Fruit fly (Drosophila melanogaster) whole organism, prepupa: ENCODE data around the gene CG10589.

Source experiments
- CG10631 ChIP-seq: fragments of 200-800 bp; sonication (Bioruptor generic); optimal IDR thresholded peaks from 2 replicates; lab custom pipeline; 2016; ENCODE audit warnings: missing biosample characterization, missing genetic modification characterization
- CG11294 ChIP-seq: fragments of 200-800 bp; sonication (Bioruptor generic); IDR thresholded peaks from 2 replicates; pipeline ENCODE4 v1.3.6; 2022; ENCODE audit warnings: missing biosample characterization, missing genetic modification characterization
- CG11762 ChIP-seq: fragments of 200-800 bp; sonication (Bioruptor generic); optimal IDR thresholded peaks from 3 replicates; lab custom pipeline; 2016; ENCODE audit warnings: missing biosample characterization, missing genetic modification characterization; ENCODE audit not compliant: insufficient read depth
- CG11902 ChIP-seq: fragments of 200-800 bp; sonication (Bioruptor generic); optimal IDR thresholded peaks from 3 replicates; lab custom pipeline; 2016; ENCODE audit warnings: missing biosample characterization, missing genetic modification characterization
- CG15336 ChIP-seq: fragments of 200-800 bp; sonication (Bioruptor generic); IDR thresholded peaks from 2 replicates; pipeline ENCODE4 v1.3.6; 2022; ENCODE audit warnings: missing biosample characterization, missing genetic modification characterization
- CG16779 ChIP-seq: fragments of 200-800 bp; sonication (Bioruptor generic); optimal IDR thresholded peaks from 3 replicates; lab custom pipeline; 2017; ENCODE audit warnings: missing biosample characterization, mild to moderate bottlenecking, missing genetic modification characterization
- CG31627 ChIP-seq: fragments of 200-800 bp; sonication (Bioruptor generic); optimal IDR thresholded peaks from 3 replicates; lab custom pipeline; 2016; ENCODE audit warnings: missing biosample characterization, missing genetic modification characterization
- CG32006 ChIP-seq: fragments of 200-800 bp; sonication (Bioruptor generic); optimal IDR thresholded peaks from 3 replicates; lab custom pipeline; 2017; ENCODE audit warnings: missing biosample characterization, mild to moderate bottlenecking, missing genetic modification characterization
- CG34406 ChIP-seq: fragments of 200-800 bp; sonication (Bioruptor generic); optimal IDR thresholded peaks from 3 replicates; lab custom pipeline; 2016; ENCODE audit warnings: missing biosample characterization, missing genetic modification characterization
- CG4318 ChIP-seq: fragments of 200-800 bp; sonication (Bioruptor generic); optimal IDR thresholded peaks from 3 replicates; lab custom pipeline; 2017; ENCODE audit warnings: missing biosample characterization, mild to moderate bottlenecking, missing genetic modification characterization
- CG6276 ChIP-seq: fragments of 200-800 bp; sonication (Bioruptor generic); optimal IDR thresholded peaks from 2 replicates; lab custom pipeline; 2017; ENCODE audit warnings: missing biosample characterization, mild to moderate bottlenecking, missing genetic modification characterization
- CG6792 ChIP-seq: fragments of 200-800 bp; sonication (Bioruptor generic); optimal IDR thresholded peaks from 3 replicates; lab custom pipeline; 2016; ENCODE audit warnings: missing biosample characterization, missing genetic modification characterization
- CG6808 ChIP-seq: fragments of 200-800 bp; sonication (Bioruptor generic); optimal IDR thresholded peaks from 3 replicates; lab custom pipeline; 2017; ENCODE audit warnings: missing biosample characterization, missing genetic modification characterization, mild to moderate bottlenecking, moderate library complexity, missing genetic modification reagents
- CG6854 ChIP-seq: fragments of 200-800 bp; sonication (Bioruptor generic); optimal IDR thresholded peaks from 2 replicates; lab custom pipeline; 2017; ENCODE audit warnings: missing biosample characterization, mild to moderate bottlenecking, missing genetic modification characterization
- CG7368 ChIP-seq: fragments of 200-800 bp; sonication (Bioruptor generic); optimal IDR thresholded peaks from 3 replicates; lab custom pipeline; 2016; ENCODE audit warnings: missing biosample characterization, missing genetic modification characterization
- CG8119 ChIP-seq: fragments of 200-800 bp; sonication (Bioruptor generic); IDR thresholded peaks from 3 replicates; pipeline ENCODE4 v1.3.6; 2022; ENCODE audit warnings: missing biosample characterization, missing genetic modification characterization
- CG8319 ChIP-seq: fragments of 200-800 bp; sonication (Bioruptor generic); optimal IDR thresholded peaks from 3 replicates; lab custom pipeline; 2016; ENCODE audit warnings: missing biosample characterization, missing genetic modification characterization
- CG8632 ChIP-seq: fragments of 200-800 bp; sonication (Bioruptor generic); optimal IDR thresholded peaks from 3 replicates; lab custom pipeline; 2016; ENCODE audit warnings: missing biosample characterization, missing genetic modification characterization
- CG9139 ChIP-seq: fragments of 200-800 bp; sonication (Bioruptor generic); optimal IDR thresholded peaks from 3 replicates; lab custom pipeline; 2017; ENCODE audit warnings: missing biosample characterization, mild to moderate bottlenecking, missing genetic modification characterization
- Eip78C ChIP-seq: fragments of 200-800 bp; sonication (Bioruptor generic); peaks from one replicate; lab custom pipeline; 2016; ENCODE audit warnings: missing biosample characterization, missing genetic modification characterization
- Eip93F ChIP-seq: fragments of 200-800 bp; sonication (Bioruptor generic); optimal IDR thresholded peaks from 2 replicates; lab custom pipeline; 2016; ENCODE audit warnings: missing biosample characterization, mild to moderate bottlenecking, missing genetic modification characterization
- Ets21C ChIP-seq: fragments of 200-800 bp; sonication (Bioruptor generic); optimal IDR thresholded peaks from 3 replicates; lab custom pipeline; 2016; ENCODE audit warnings: missing biosample characterization, missing genetic modification characterization
- Ets96B ChIP-seq: fragments of 200-800 bp; optimal IDR thresholded peaks from 2 replicates; lab custom pipeline; 2019; ENCODE audit warnings: missing biosample characterization, mild to moderate bottlenecking, missing genetic modification characterization, moderate library complexity
- Gug ChIP-seq: fragments of 200-800 bp; sonication (Bioruptor generic); IDR thresholded peaks from 2 replicates; pipeline ENCODE4 v1.3.6; 2022; ENCODE audit warnings: missing biosample characterization, missing genetic modification characterization
- Hr38 ChIP-seq: sonication (Bioruptor generic); optimal IDR thresholded peaks from 2 replicates; lab custom pipeline; 2016; ENCODE audit warnings: missing biosample characterization, missing genetic modification characterization
- Hr39 ChIP-seq: fragments of 200-800 bp; sonication (Bioruptor generic); optimal IDR thresholded peaks from 2 replicates; lab custom pipeline; 2016; ENCODE audit warnings: missing biosample characterization, missing genetic modification characterization
- Hr4 ChIP-seq: fragments of 200-800 bp; sonication (Bioruptor generic); optimal IDR thresholded peaks from 3 replicates; lab custom pipeline; 2016; ENCODE audit warnings: missing biosample characterization, missing genetic modification characterization
- Lpt ChIP-seq: fragments of 200-800 bp; sonication (Bioruptor generic); optimal IDR thresholded peaks from 3 replicates; lab custom pipeline; 2016; ENCODE audit warnings: missing biosample characterization, missing genetic modification characterization
- OdsH ChIP-seq: fragments of 200-800 bp; sonication (Bioruptor generic); optimal IDR thresholded peaks from 3 replicates; lab custom pipeline; 2016; ENCODE audit warnings: missing biosample characterization, missing genetic modification characterization
- Sox102F ChIP-seq: fragments of 200-800 bp; sonication (Bioruptor generic); optimal IDR thresholded peaks from 2 replicates; lab custom pipeline; 2016; ENCODE audit warnings: missing biosample characterization, mild to moderate bottlenecking, missing genetic modification characterization
- Sox14 ChIP-seq: fragments of 200-800 bp; sonication (Bioruptor generic); optimal IDR thresholded peaks from 3 replicates; lab custom pipeline; 2016; ENCODE audit warnings: missing biosample characterization, missing genetic modification characterization
- Sox15 ChIP-seq: fragments of 200-800 bp; sonication (Bioruptor generic); optimal IDR thresholded peaks from 3 replicates; lab custom pipeline; 2016; ENCODE audit warnings: missing biosample characterization, missing genetic modification characterization
- achi ChIP-seq: fragments of 200-800 bp; sonication (Bioruptor generic); optimal IDR thresholded peaks from 3 replicates; lab custom pipeline; 2016; ENCODE audit warnings: missing biosample characterization, missing genetic modification characterization
- acj6 ChIP-seq: fragments of 200-800 bp; sonication (Bioruptor generic); optimal IDR thresholded peaks from 3 replicates; lab custom pipeline; 2016; ENCODE audit warnings: missing biosample characterization, missing genetic modification characterization
- cyc ChIP-seq: fragments of 200-800 bp; sonication (Bioruptor generic); optimal IDR thresholded peaks from 3 replicates; lab custom pipeline; 2016; ENCODE audit warnings: missing biosample characterization, missing genetic modification characterization
- dac ChIP-seq: fragments of 200-800 bp; sonication (Bioruptor generic); optimal IDR thresholded peaks from 2 replicates; lab custom pipeline; 2017; ENCODE audit warnings: missing biosample characterization, mild to moderate bottlenecking, missing genetic modification characterization
- eg ChIP-seq: fragments of 200-800 bp; sonication (Bioruptor generic); IDR thresholded peaks from 3 replicates; pipeline ENCODE4 v1.3.6; 2022; ENCODE audit warnings: missing biosample characterization, missing genetic modification characterization
- esn ChIP-seq: fragments of 200-800 bp; sonication (Bioruptor generic); optimal IDR thresholded peaks from 2 replicates; lab custom pipeline; 2016; ENCODE audit warnings: missing biosample characterization, mild to moderate bottlenecking, missing genetic modification characterization, moderate library complexity
- fd59A ChIP-seq: fragments of 200-800 bp; sonication (Bioruptor generic); optimal IDR thresholded peaks from 2 replicates; lab custom pipeline; 2017; ENCODE audit warnings: missing biosample characterization, mild to moderate bottlenecking, missing genetic modification characterization, missing genetic modification reagents
- fd85E ChIP-seq: fragments of 200-800 bp; sonication (Bioruptor generic); optimal IDR thresholded peaks from 3 replicates; lab custom pipeline; 2016; ENCODE audit warnings: missing biosample characterization, missing genetic modification characterization
- fkh ChIP-seq: fragments of 200-800 bp; sonication (Bioruptor generic); optimal IDR thresholded peaks from 3 replicates; lab custom pipeline; 2017; ENCODE audit warnings: missing biosample characterization, mild to moderate bottlenecking, missing genetic modification characterization, moderate library complexity
- lz ChIP-seq: fragments of 200-800 bp; sonication (Bioruptor generic); optimal IDR thresholded peaks from 3 replicates; lab custom pipeline; 2016; ENCODE audit warnings: missing biosample characterization, missing genetic modification characterization
- net ChIP-seq: fragments of 200-800 bp; sonication (Bioruptor generic); optimal IDR thresholded peaks from 3 replicates; lab custom pipeline; 2016; ENCODE audit warnings: missing biosample characterization, missing genetic modification characterization
- pdm3 ChIP-seq: fragments of 200-800 bp; sonication (Bioruptor generic); optimal IDR thresholded peaks from 3 replicates; lab custom pipeline; 2016; ENCODE audit warnings: missing biosample characterization, missing genetic modification characterization
- salr ChIP-seq, 2 experiments: fragments of 200-800 bp; sonication (Bioruptor generic); optimal IDR thresholded peaks; 3 replicates each; lab custom pipeline; 2016 to 2018; ENCODE audit warnings: missing biosample characterization in 2 of 2, missing genetic modification characterization in 2 of 2, mild to moderate bottlenecking in 1 of 2
- spab ChIP-seq: fragments of 200-800 bp; sonication (Bioruptor generic); optimal IDR thresholded peaks from 2 replicates; lab custom pipeline; 2017; ENCODE audit warnings: missing biosample characterization, mild to moderate bottlenecking, missing genetic modification characterization, missing genetic modification reagents
- svp ChIP-seq: fragments of 200-800 bp; sonication (Bioruptor generic); peaks from one replicate; lab custom pipeline; 2016; ENCODE audit warnings: missing biosample characterization, missing genetic modification characterization
- topi ChIP-seq: fragments of 200-800 bp; sonication (Bioruptor generic); optimal IDR thresholded peaks from 3 replicates; lab custom pipeline; 2016; ENCODE audit warnings: missing biosample characterization, missing genetic modification characterization

CG10589 gene

DNA sequence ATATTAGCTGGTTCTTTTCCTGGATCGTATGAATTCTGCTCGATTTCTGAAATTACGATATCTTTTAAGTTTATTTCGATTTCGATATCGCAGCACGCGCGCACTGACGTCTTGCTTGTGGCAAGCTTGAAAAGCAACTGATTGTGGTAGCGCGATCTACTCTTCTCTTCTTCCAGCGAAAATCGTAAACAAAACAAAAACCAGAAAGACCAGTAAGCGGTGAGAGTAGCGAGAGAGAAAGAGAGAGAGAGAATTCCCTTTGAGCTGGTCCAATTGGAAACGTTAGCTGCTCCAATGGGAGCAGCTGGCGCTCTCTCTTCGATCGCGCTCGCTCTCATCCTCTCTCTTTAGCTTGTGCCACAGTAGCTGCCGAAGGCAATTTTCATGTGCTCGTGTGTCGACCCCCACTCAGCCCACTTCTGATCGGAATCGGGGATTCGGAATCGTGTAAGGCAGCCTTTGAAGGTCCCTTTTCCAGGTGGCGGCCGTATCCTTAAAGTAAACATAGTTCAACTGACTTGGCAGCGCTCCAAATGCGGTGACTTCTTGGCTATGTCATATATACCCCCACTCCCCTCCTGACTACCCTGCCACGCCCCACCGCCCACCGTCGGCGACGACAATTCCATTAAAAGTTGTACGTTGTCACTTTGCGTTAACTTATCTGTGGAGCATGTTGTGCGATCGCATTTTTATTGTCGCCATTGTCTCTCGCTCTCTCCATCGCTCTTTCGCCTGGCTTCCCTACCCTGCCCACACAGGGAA, 21.9 kb downstream of the CG10589 start, which contains the start of gene fng (continued):
- TF ChIP-seq eg (GFP tag; lab: Robert Waterston, UW) (peak; percentile 44; the same call in 1 of the 3 replicates), dac (GFP tag; lab: Kevin White, UChicago) (no peak), cyc (no peak), Eip78C (GFP tag; lab: Kevin White, UChicago) (peak; percentile 81), Ets96B (tag; lab: Kevin White, UChicago) (no peak), CG9139 (no peak), topi (peak; percentile 6), CG31627 (GFP tag; lab: Kevin White, UChicago) (no peak), esn (GFP tag; lab: Kevin White, UChicago) (peak; percentile 42), CG11762 (GFP tag; lab: Kevin White, UChicago) (no peak), pdm3 (GFP tag; lab: Kevin White, UChicago) (no peak), achi (peak; percentile 21), Ets21C (GFP tag; lab: Kevin White, UChicago) (no peak), CG11902 (GFP tag; lab: Kevin White, UChicago) (no peak), CG34406 (peak; percentile 19), Eip93F (no peak), CG4318 (GFP tag; lab: Kevin White, UChicago) (no peak), salr (GFP tag; optimal IDR thresholded peaks at IDR 0.05; lab: Kevin White, UChicago) (no peak), CG8319 (GFP tag; lab: Kevin White, UChicago) (no peak), Hr4 (GFP tag; lab: Kevin White, UChicago) (no peak), fkh (GFP tag; lab: Kevin White, UChicago) (no peak), fd85E (GFP tag; lab: Kevin White, UChicago) (no peak), Sox15 (GFP tag; lab: Kevin White, UChicago) (no peak), Hr38 (no peak)

DNA sequence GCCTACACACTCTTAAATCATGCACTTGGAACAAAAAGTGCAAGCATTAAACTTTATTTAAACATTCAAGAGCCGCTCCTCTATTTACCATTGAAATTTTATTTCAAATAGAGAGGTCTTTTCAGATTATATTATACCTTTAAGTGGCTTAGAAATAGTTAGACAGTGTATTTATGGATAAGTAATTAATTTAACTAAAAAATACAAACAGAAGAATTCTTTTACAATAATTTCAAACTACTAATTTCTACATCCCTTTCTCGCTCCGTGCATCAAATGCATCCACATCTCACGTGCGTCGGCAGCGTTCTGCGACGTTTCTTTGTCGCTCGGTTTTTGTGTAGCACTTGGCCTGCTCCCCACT, 22.5 kb downstream of the CG10589 start:
- peak; percentile 94 for TF ChIP-seq cyc
- TF ChIP-seq CG4318 (GFP tag; lab: Kevin White, UChicago) = peak; percentile 90
- TF ChIP-seq CG11294 (GFP tag; lab: Robert Waterston, UW) = peak; percentile 85
- peak; percentile 97 for TF ChIP-seq CG8632 (GFP tag; lab: Kevin White, UChicago)
- TF ChIP-seq eg (GFP tag; lab: Robert Waterston, UW) = peak; percentile 84
- peak; percentile 93 for TF ChIP-seq net
- peak; percentile 97 for TF ChIP-seq acj6
- peak; percentile 98 for TF ChIP-seq Ets96B (tag; lab: Kevin White, UChicago)
- TF ChIP-seq CG6276 = peak; percentile 83
- no peak for TF ChIP-seq Hr38
- TF ChIP-seq fd59A (GFP tag; lab: Kevin White, UChicago) = peak; percentile 97
- TF ChIP-seq Hr4 (GFP tag; lab: Kevin White, UChicago) = peak; percentile 92
- TF ChIP-seq CG7368 (GFP tag; lab: Kevin White, UChicago) = peak; percentile 86
- peak; percentile 96 for TF ChIP-seq esn (GFP tag; lab: Kevin White, UChicago)
- TF ChIP-seq CG15336 = peak; percentile 91
- peak; percentile 97 for TF ChIP-seq CG6792 (GFP tag; lab: Kevin White, UChicago)
- peak; percentile 96 for TF ChIP-seq CG9139
- peak; percentile 87 for TF ChIP-seq CG16779 (tag; lab: Kevin White, UChicago)
- peak; percentile 94 for TF ChIP-seq CG8119 (GFP tag; lab: Robert Waterston, UW)
- peak; percentile 98 for TF ChIP-seq svp (GFP tag; lab: Kevin White, UChicago)
- TF ChIP-seq CG10631 (GFP tag; lab: Kevin White, UChicago) = peak; percentile 99
- peak; percentile 93 for TF ChIP-seq Lpt
- peak; percentile 91 for TF ChIP-seq CG11902 (GFP tag; lab: Kevin White, UChicago)
- TF ChIP-seq dac (GFP tag; lab: Kevin White, UChicago) = peak; percentile 57
- peak; percentile 92 for TF ChIP-seq CG8319 (GFP tag; lab: Kevin White, UChicago)
- TF ChIP-seq Hr39 (GFP tag; lab: Kevin White, UChicago) = peak; percentile 94
- TF ChIP-seq CG32006 (GFP tag; lab: Kevin White, UChicago) = peak; percentile 94
- peak; percentile 96 for TF ChIP-seq lz (GFP tag; lab: Kevin White, UChicago)
- TF ChIP-seq OdsH = peak; percentile 97
- TF ChIP-seq spab = peak; percentile 96
- peak; percentile 97 for TF ChIP-seq Sox14 (GFP tag; lab: Kevin White, UChicago)
- peak; percentile 95 for TF ChIP-seq CG6808
- TF ChIP-seq CG6854 (GFP tag; lab: Kevin White, UChicago) = peak; percentile 66
- peak; percentile 92 for TF ChIP-seq Sox102F (GFP tag; lab: Kevin White, UChicago)
- TF ChIP-seq Gug (GFP tag; lab: Robert Waterston, UW) = peak; percentile 89
- peak; percentile 76 for TF ChIP-seq Eip93F
